Worm (Caenorhabditis elegans): Measurements from ENCODE around the gene fbxa-108.

ce11 chrV:17620266-17620665 is 38.9 kb downstream of the fbxa-108 start, which contains the start of gene Y6G8.8:
- no peak for TF ChIP-seq ref-2 (tag; optimal IDR thresholded peaks at IDR 0.05)
- TF ChIP-seq nfya-1 (tag; optimal IDR thresholded peaks at IDR 0.05), result no peak
- TF ChIP-seq elt-4 (tag; optimal IDR thresholded peaks at IDR 0.05), result no peak
- no peak for TF ChIP-seq eyg-1 (tag; optimal IDR thresholded peaks at IDR 0.05)
- TF ChIP-seq hlh-30 (tag; optimal IDR thresholded peaks at IDR 0.05; ENCODE audit: insufficient read depth), result no peak
- TF ChIP-seq sdc-2 (tag; optimal IDR thresholded peaks at IDR 0.05), result no peak

All from whole organism, late embryonic.